Fruit fly (Drosophila melanogaster): ENCODE data around the gene Tbh.

The Tbh gene

dm6 chrX:8056597-8057228 is 61.2 kb downstream of the Tbh start (continued):
- TF ChIP-seq CG6854 (GFP tag; optimal IDR thresholded peaks at IDR 0.05) (no peak), CG13123 (GFP tag; optimal IDR thresholded peaks at IDR 0.05) (no peak), CG11093 (GFP tag; IDR thresholded peaks at IDR 0.05) (no peak), dati (GFP tag; IDR thresholded peaks at IDR 0.05) (no peak), CG14441 (GFP tag; IDR thresholded peaks at IDR 0.05) (no peak), nom (GFP tag; optimal IDR thresholded peaks at IDR 0.05) (peak; percentile 61), MTF-1 (GFP tag; optimal IDR thresholded peaks at IDR 0.05; ENCODE audit: borderline replicate concordance) (no peak), H15 (GFP tag; IDR thresholded peaks at IDR 0.05) (no peak), CG10321 (GFP tag; IDR thresholded peaks at IDR 0.05) (peak; percentile 95), sens-2 (GFP tag; IDR thresholded peaks at IDR 0.05) (no peak), ro (GFP tag; IDR thresholded peaks at IDR 0.05) (no peak), B-H2 (GFP tag; optimal IDR thresholded peaks at IDR 0.05) (peak; percentile 14), bowl (GFP tag; IDR thresholded peaks at IDR 0.05) (no peak), CG1603 (tag; optimal IDR thresholded peaks at IDR 0.05) (no peak), sqz (GFP tag; optimal IDR thresholded peaks at IDR 0.05) (peak; percentile 87), CG17361 (GFP tag; IDR thresholded peaks at IDR 0.05) (no peak), odd (GFP tag; optimal IDR thresholded peaks at IDR 0.05) (no peak), dmrt99B (tag; optimal IDR thresholded peaks at IDR 0.05) (no peak), cg (GFP tag; optimal IDR thresholded peaks at IDR 0.05) (peak; percentile 87), Sry-δ (GFP tag; optimal IDR thresholded peaks at IDR 0.05) (no peak), NC2α (GFP tag; optimal IDR thresholded peaks at IDR 0.05) (no peak), CG17328 (GFP tag; IDR thresholded peaks at IDR 0.05) (no peak), CG2202 (tag; optimal IDR thresholded peaks at IDR 0.05) (no peak), YL-1 (GFP tag; optimal IDR thresholded peaks at IDR 0.05) (peak; percentile 21), Spps (tag; optimal IDR thresholded peaks at IDR 0.05) (no peak), sd (tag; optimal IDR thresholded peaks at IDR 0.05) (no peak), CG12071 (GFP tag; optimal IDR thresholded peaks at IDR 0.05) (no peak), Xbp1 (GFP tag; optimal IDR thresholded peaks at IDR 0.05) (no peak), ase (GFP tag; IDR thresholded peaks at IDR 0.05) (no peak), h (optimal IDR thresholded peaks at IDR 0.05) (no peak), kni (GFP tag; optimal IDR thresholded peaks at IDR 0.05) (peak; percentile 25), seq (GFP tag; IDR thresholded peaks at IDR 0.05) (no peak), CG12659 (GFP tag; optimal IDR thresholded peaks at IDR 0.05) (no peak), MESR4 (GFP tag; optimal IDR thresholded peaks at IDR 0.05) (no peak), fd64A (GFP tag; optimal IDR thresholded peaks at IDR 0.05) (no peak), salm (tag; optimal IDR thresholded peaks at IDR 0.05) (no peak), Dip2 (GFP tag; IDR thresholded peaks at IDR 0.05) (no peak), gro (GFP tag; optimal IDR thresholded peaks at IDR 0.05) (no peak), Eip74EF (GFP tag; optimal IDR thresholded peaks at IDR 0.05) (no peak), trh (GFP tag; optimal IDR thresholded peaks at IDR 0.05) (no peak), Nf-YB (GFP tag; optimal IDR thresholded peaks at IDR 0.05) (no peak), CG34376 (GFP tag; optimal IDR thresholded peaks at IDR 0.05) (peak; percentile 7), CG18619 (GFP tag; optimal IDR thresholded peaks at IDR 0.05) (no peak), MBD-R2 (GFP tag; IDR thresholded peaks at IDR 0.05) (no peak), TFAM (GFP tag; optimal IDR thresholded peaks at IDR 0.05) (no peak), chm (GFP tag; IDR thresholded peaks at IDR 0.05) (0 out of 2 replicates have a peak, but pooled peaks have one; percentile 23), prd (optimal IDR thresholded peaks at IDR 0.05) (no peak), prd (GFP tag; IDR thresholded peaks at IDR 0.05) (no peak), CG4282 (GFP tag; optimal IDR thresholded peaks at IDR 0.05) (no peak), zen (tag; optimal IDR thresholded peaks at IDR 0.05) (no peak), C15 (GFP tag; IDR thresholded peaks at IDR 0.05) (no peak), Atf-2 (GFP tag; optimal IDR thresholded peaks at IDR 0.05) (no peak)

All from whole organism, embryonic.